Worm (Caenorhabditis elegans): ENCODE data around the gene golg-2.

DNA sequence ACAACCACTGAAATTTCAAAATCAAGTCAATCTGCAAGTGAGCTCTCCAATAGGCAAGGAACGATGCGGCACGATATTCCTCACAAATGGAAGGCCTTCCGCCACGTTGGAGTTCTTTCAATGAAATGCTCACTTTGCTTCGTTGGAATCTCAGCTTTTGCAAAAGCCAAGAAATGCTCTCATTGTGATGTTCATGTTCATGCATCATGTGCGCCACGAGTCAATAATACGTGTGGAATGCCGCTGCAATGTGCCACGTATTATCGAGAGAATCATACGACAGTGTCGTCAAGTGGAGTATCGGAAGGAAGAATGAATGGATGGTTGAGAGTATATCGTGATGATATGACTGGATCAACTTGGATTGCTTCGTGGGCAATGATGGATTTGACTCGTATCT is 38.0 kb downstream of the golg-2 start:
- TF ChIP-seq dao-5 (tag; optimal IDR thresholded peaks at IDR 0.05): no peak
- TF ChIP-seq W03F9.2 (tag; optimal IDR thresholded peaks at IDR 0.05): no peak
- TF ChIP-seq him-1 (tag; optimal IDR thresholded peaks at IDR 0.05): no peak
